Worm (Caenorhabditis elegans): ENCODE measurements around the gene cul-6.

DNA sequence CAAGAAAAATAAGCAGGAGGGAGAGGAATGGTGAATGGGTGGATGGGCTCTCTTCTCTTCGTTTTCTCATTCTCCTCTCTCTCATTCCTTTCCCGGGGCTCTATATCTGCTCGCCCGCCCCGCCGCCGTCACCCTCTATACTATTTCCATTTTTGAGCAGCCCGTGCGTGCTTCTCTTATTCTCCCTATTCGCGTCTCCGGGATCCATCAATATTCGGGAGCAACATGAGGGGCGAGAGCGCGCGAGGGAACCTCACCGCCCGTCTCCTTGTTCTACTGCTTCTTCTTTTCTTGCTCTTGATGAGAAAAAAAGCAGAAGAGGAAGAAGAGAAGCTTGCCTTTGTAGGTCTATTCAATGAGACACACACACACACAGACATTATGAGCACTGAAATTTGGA is 6.1 kb downstream of the cul-6 start:
- TF ChIP-seq mbf-1 (tag; optimal IDR thresholded peaks at IDR 0.05) (no peak), ama-1 (optimal IDR thresholded peaks at IDR 0.05) (no peak), unc-39 (tag; optimal IDR thresholded peaks at IDR 0.05) (no peak), ztf-11 (tag; optimal IDR thresholded peaks at IDR 0.05) (no peak), unc-62 (GFP tag; optimal IDR thresholded peaks at IDR 0.05) (no peak), lsy-2 (tag; optimal IDR thresholded peaks at IDR 0.05) (no peak)
